Worm (Caenorhabditis elegans) whole organism, L3 larva: ENCODE results near the gene F43H9.4.

Source experiments
- R02D3.7 ChIP-seq: fragments of 150-350 bp; optimal IDR thresholded peaks from 2 replicates; lab custom pipeline; 2014; ENCODE audit warnings: missing biosample characterization, missing genetic modification characterization
- ceh-82 ChIP-seq: fragments of 150-350 bp; optimal IDR thresholded peaks from 2 replicates; lab custom pipeline; 2014; ENCODE audit warnings: missing biosample characterization, missing genetic modification characterization
- lin-15B ChIP-seq: fragments of 150-350 bp; optimal IDR thresholded peaks from 2 replicates; lab custom pipeline; 2014; ENCODE audit warnings: missing biosample characterization, missing genetic modification characterization
- mdl-1 ChIP-seq: fragments of 150-350 bp; optimal IDR thresholded peaks from 2 replicates; lab custom pipeline; 2014; ENCODE audit warnings: missing biosample characterization, missing genetic modification characterization
- unc-62 ChIP-seq: fragments of 150-350 bp; sonication (generic microtip); optimal IDR thresholded peaks from 4 replicates; lab custom pipeline; 2014; ENCODE audit warnings: missing biosample characterization, missing genetic modification reagents, missing genetic modification characterization
- ztf-11 ChIP-seq: fragments of 150-350 bp; optimal IDR thresholded peaks from 2 replicates; lab custom pipeline; 2014; ENCODE audit warnings: missing biosample characterization, missing genetic modification characterization
- ztf-4 ChIP-seq: fragments of 150-350 bp; optimal IDR thresholded peaks from 2 replicates; lab custom pipeline; 2014; ENCODE audit warnings: missing biosample characterization, missing genetic modification characterization

- no peak for TF ChIP-seq unc-62 (GFP tag; lab: Kevin White, UChicago)
- TF ChIP-seq ztf-11 (tag; lab: Kevin White, UChicago) = no peak
- no peak for TF ChIP-seq ztf-4
- no peak for TF ChIP-seq ceh-82 (tag; lab: Kevin White, UChicago)
- TF ChIP-seq mdl-1 = no peak
- no peak for TF ChIP-seq lin-15B (tag; lab: Kevin White, UChicago)
- no peak for TF ChIP-seq R02D3.7 (tag; lab: Kevin White, UChicago)
These were observed 21.5 kb upstream of the F43H9.4 start, which contains the start of gene Y97E10AR.8 for ce11 chrV:8005000-8005399.
